Worm (Caenorhabditis elegans): ENCODE results near the gene unc-69.

- TF ChIP-seq flt-1 (GFP tag; IDR thresholded peaks at IDR 0.05) (no peak), pes-1 (GFP tag; IDR thresholded peaks at IDR 0.05) (no peak), ets-7 (tag; optimal IDR thresholded peaks at IDR 0.05) (no peak), ama-1 (optimal IDR thresholded peaks at IDR 0.05) (no peak), ceh-13 (GFP tag; optimal IDR thresholded peaks at IDR 0.05) (no peak), hmbx-1 (tag; optimal IDR thresholded peaks at IDR 0.05) (no peak)
Observed at ce11 chrIII:10355382-10355781, 36.6 kb downstream of the unc-69 start, which contains the start of gene spp-1.
